Fruit fly (Drosophila melanogaster) whole organism, embryonic: ENCODE measurements around the gene mAChR-C.
A peak's percentile ranks its signal among the peaks of the same experiment; 100 is the strongest.

Source experiments
- Abd-B ChIP-seq: fragments of 200-800 bp; sonication (Bioruptor generic); optimal IDR thresholded peaks from 2 replicates; lab custom pipeline; 2018; ENCODE audit warnings: missing biosample characterization, mild to moderate bottlenecking, missing genetic modification characterization, moderate library complexity
- Awh ChIP-seq: fragments of 200-800 bp; sonication (Bioruptor generic); IDR thresholded peaks from 2 replicates; pipeline ENCODE4, ENCODE4 v1.3.6; 2022; ENCODE audit warnings: missing biosample characterization, missing genetic modification characterization
- Bdp1 ChIP-seq: fragments of 200-800 bp; sonication (Bioruptor generic); optimal IDR thresholded peaks from 3 replicates; lab custom pipeline; 2016; ENCODE audit warnings: missing biosample characterization, missing genetic modification characterization
- BtbVII ChIP-seq: fragments of 200-800 bp; sonication (Bioruptor generic); optimal IDR thresholded peaks from 3 replicates; lab custom pipeline; 2017; ENCODE audit warnings: missing biosample characterization, mild to moderate bottlenecking, missing genetic modification characterization
- CG1024 ChIP-seq: fragments of 200-800 bp; sonication (Bioruptor generic); IDR thresholded peaks from 2 replicates; pipeline ENCODE4 v1.3.6; 2022; ENCODE audit warnings: missing biosample characterization, missing genetic modification characterization
- CG10267 ChIP-seq: fragments of 200-800 bp; sonication (Bioruptor generic); optimal IDR thresholded peaks from 2 replicates; lab custom pipeline; 2018; ENCODE audit warnings: missing biosample characterization, mild to moderate bottlenecking, missing genetic modification characterization, moderate library complexity
- CG10654 ChIP-seq: fragments of 200-800 bp; sonication (Bioruptor generic); optimal IDR thresholded peaks from 2 replicates; lab custom pipeline; 2016; ENCODE audit warnings: missing biosample characterization, missing genetic modification characterization
- CG12071 ChIP-seq: fragments of 200-800 bp; sonication (Bioruptor generic); optimal IDR thresholded peaks from 3 replicates; lab custom pipeline; 2018; ENCODE audit warnings: missing biosample characterization, mild to moderate bottlenecking, missing genetic modification characterization
- CG13624 ChIP-seq: fragments of 200-800 bp; sonication (Bioruptor generic); optimal IDR thresholded peaks from 2 replicates; lab custom pipeline; 2016; ENCODE audit warnings: missing biosample characterization, missing genetic modification characterization
- CG16815 ChIP-seq: fragments of 200-800 bp; sonication (Bioruptor generic); optimal IDR thresholded peaks from 3 replicates; lab custom pipeline; 2017; ENCODE audit warnings: missing biosample characterization, mild to moderate bottlenecking, missing genetic modification characterization
- CG2202 ChIP-seq: fragments of 200-800 bp; sonication (Bioruptor generic); optimal IDR thresholded peaks from 2 replicates; lab custom pipeline; 2018; ENCODE audit warnings: missing biosample characterization, mild to moderate bottlenecking, missing genetic modification characterization
- CG31388 ChIP-seq: fragments of 200-800 bp; sonication (Bioruptor generic); optimal IDR thresholded peaks from 2 replicates; lab custom pipeline; 2016; ENCODE audit warnings: missing biosample characterization, missing genetic modification characterization
- CG3281 ChIP-seq: fragments of 200-800 bp; sonication (Bioruptor generic); optimal IDR thresholded peaks from 3 replicates; lab custom pipeline; 2017; ENCODE audit warnings: missing biosample characterization, mild to moderate bottlenecking, missing genetic modification characterization
- CG3995 ChIP-seq: fragments of 200-800 bp; sonication (Bioruptor generic); optimal IDR thresholded peaks from 3 replicates; lab custom pipeline; 2016; ENCODE audit warnings: missing biosample characterization, missing genetic modification characterization
- CG4730 ChIP-seq: fragments of 200-800 bp; sonication (Bioruptor generic); IDR thresholded peaks from 2 replicates; pipeline ENCODE4 v1.3.6; 2022; ENCODE audit warnings: missing biosample characterization, missing genetic modification characterization
- CG6254 ChIP-seq: fragments of 200-800 bp; sonication (Bioruptor generic); optimal IDR thresholded peaks from 3 replicates; lab custom pipeline; 2017; ENCODE audit warnings: mild to moderate bottlenecking, missing biosample characterization, missing genetic modification reagents, missing genetic modification characterization
- CG6854 ChIP-seq: fragments of 200-800 bp; sonication (Bioruptor generic); optimal IDR thresholded peaks from 3 replicates; lab custom pipeline; 2017; ENCODE audit warnings: missing biosample characterization, mild to moderate bottlenecking, missing genetic modification characterization
- CoRest ChIP-seq: fragments of 200-800 bp; sonication (Bioruptor generic); optimal IDR thresholded peaks from 3 replicates; lab custom pipeline; 2018; ENCODE audit warnings: missing biosample characterization, mild to moderate bottlenecking, missing genetic modification characterization, moderate library complexity
- Deaf1 ChIP-seq: fragments of 200-800 bp; optimal IDR thresholded peaks from 3 replicates; lab custom pipeline; 2019; ENCODE audit warnings: missing biosample characterization, mild to moderate bottlenecking, missing genetic modification characterization, moderate library complexity
- Doc3 ChIP-seq: fragments of 200-800 bp; sonication (Bioruptor generic); IDR thresholded peaks from 3 replicates; pipeline ENCODE4 v1.3.6; 2022; ENCODE audit warnings: missing biosample characterization, missing genetic modification characterization; ENCODE audit not compliant: partially characterized antibody
- Drgx ChIP-seq: fragments of 200-800 bp; sonication (Bioruptor generic); IDR thresholded peaks from 2 replicates; pipeline ENCODE4 v1.3.6; 2022; ENCODE audit warnings: missing biosample characterization, missing genetic modification characterization
- Fer2 ChIP-seq: fragments of 200-800 bp; sonication (Bioruptor generic); optimal IDR thresholded peaks from 2 replicates; lab custom pipeline; 2018; ENCODE audit warnings: missing biosample characterization, mild to moderate bottlenecking, missing genetic modification characterization, moderate library complexity
- H15 ChIP-seq: fragments of 200-800 bp; sonication (Bioruptor generic); IDR thresholded peaks from 3 replicates; pipeline ENCODE4 v1.3.6; 2022; ENCODE audit warnings: missing biosample characterization, missing genetic modification characterization
- H2.0 ChIP-seq: fragments of 200-800 bp; sonication (Bioruptor generic); IDR thresholded peaks from 2 replicates; pipeline ENCODE4 v1.3.6; 2022; ENCODE audit warnings: missing biosample characterization, missing genetic modification characterization
- Hr39 ChIP-seq: fragments of >200 bp; optimal IDR thresholded peaks from 2 replicates; lab custom pipeline; 2017
- Neu2 ChIP-seq: fragments of 200-800 bp; sonication (Bioruptor generic); optimal IDR thresholded peaks from 3 replicates; lab custom pipeline; 2016; ENCODE audit warnings: missing biosample characterization, missing genetic modification characterization, borderline replicate concordance
- Ssrp ChIP-seq: fragments of 200-800 bp; sonication (Bioruptor generic); optimal IDR thresholded peaks from 2 replicates; lab custom pipeline; 2018; ENCODE audit warnings: missing biosample characterization, mild to moderate bottlenecking, missing genetic modification characterization, moderate library complexity
- ac ChIP-seq: fragments of 200-800 bp; sonication (Bioruptor generic); optimal IDR thresholded peaks from 3 replicates; lab custom pipeline; 2017; ENCODE audit warnings: missing biosample characterization, mild to moderate bottlenecking, missing genetic modification characterization
- amos ChIP-seq: fragments of 200-800 bp; sonication (Bioruptor generic); IDR thresholded peaks from 2 replicates; pipeline ENCODE4 v1.3.6; 2022; ENCODE audit warnings: missing biosample characterization, missing genetic modification characterization; ENCODE audit not compliant: partially characterized antibody
- cad ChIP-seq: fragments of >200 bp; optimal IDR thresholded peaks from 2 replicates; lab custom pipeline; 2017; ENCODE audit warnings: missing biosample characterization, missing genetic modification characterization
- corto ChIP-seq: fragments of 200-800 bp; sonication (Bioruptor generic); optimal IDR thresholded peaks from 2 replicates; lab custom pipeline; 2016; ENCODE audit warnings: missing biosample characterization, mild to moderate bottlenecking, missing genetic modification characterization, moderate library complexity
- dmrt99B ChIP-seq: fragments of 200-800 bp; sonication (Bioruptor generic); optimal IDR thresholded peaks from 2 replicates; lab custom pipeline; 2018; ENCODE audit warnings: missing biosample characterization, mild to moderate bottlenecking, missing genetic modification characterization, moderate library complexity
- dysf ChIP-seq: fragments of 200-800 bp; sonication (Bioruptor generic); IDR thresholded peaks from 3 replicates; pipeline ENCODE4 v1.3.6; 2022; ENCODE audit warnings: missing biosample characterization, missing genetic modification characterization
- eyg ChIP-seq: fragments of 200-800 bp; sonication (Bioruptor generic); optimal IDR thresholded peaks from 3 replicates; lab custom pipeline; 2016; ENCODE audit warnings: missing biosample characterization, missing genetic modification characterization
- h ChIP-seq: fragments of >200 bp; optimal IDR thresholded peaks from 2 replicates; lab custom pipeline; 2017
- ham ChIP-seq: fragments of 200-800 bp; sonication (Bioruptor generic); IDR thresholded peaks from 2 replicates; pipeline ENCODE4 v1.3.6; 2022; ENCODE audit warnings: missing biosample characterization, missing genetic modification characterization
- hbn ChIP-seq: fragments of 200-800 bp; sonication (Bioruptor generic); IDR thresholded peaks from 2 replicates; pipeline ENCODE4 v1.3.6; 2022; ENCODE audit warnings: missing biosample characterization, missing genetic modification characterization; ENCODE audit not compliant: partially characterized antibody
- inv ChIP-seq: fragments of 200-800 bp; sonication (Bioruptor generic); IDR thresholded peaks from 2 replicates; pipeline ENCODE4 v1.3.6; 2022; ENCODE audit warnings: missing biosample characterization, missing genetic modification characterization; ENCODE audit not compliant: partially characterized antibody
- jing ChIP-seq: fragments of 200-800 bp; sonication (Bioruptor generic); optimal IDR thresholded peaks from 2 replicates; lab custom pipeline; 2018; ENCODE audit warnings: missing biosample characterization, mild to moderate bottlenecking, missing genetic modification characterization
- lbe ChIP-seq: fragments of 200-800 bp; sonication (Bioruptor generic); optimal IDR thresholded peaks from 2 replicates; lab custom pipeline; 2016; ENCODE audit warnings: missing biosample characterization, mild to moderate bottlenecking, missing genetic modification characterization
- luna ChIP-seq: fragments of 200-800 bp; sonication (Bioruptor generic); optimal IDR thresholded peaks from 2 replicates; lab custom pipeline; 2016; ENCODE audit warnings: missing biosample characterization, missing genetic modification characterization
- pan ChIP-seq, 4 experiments: fragments of >200 bp in 3 of 4; fragments of 200-800 bp in 1 of 4; sonication (Bioruptor generic) in 1 of 4; optimal IDR thresholded peaks in 3 of 4; IDR thresholded peaks in 1 of 4; 2 replicates each; pipeline versions ENCODE4 v1.3.6 to Lab custom; 2017 to 2022; ENCODE audit warnings: missing biosample characterization in 2 of 4, missing genetic modification characterization in 2 of 4, mixed read lengths in 1 of 4
- pita ChIP-seq: fragments of 200-800 bp; sonication (Bioruptor generic); optimal IDR thresholded peaks from 2 replicates; lab custom pipeline; 2017; ENCODE audit warnings: missing biosample characterization, mild to moderate bottlenecking, missing genetic modification characterization
- pum ChIP-seq: fragments of 200-800 bp; sonication (Bioruptor generic); optimal IDR thresholded peaks from 2 replicates; lab custom pipeline; 2016; ENCODE audit warnings: missing biosample characterization, missing genetic modification characterization
- row ChIP-seq: fragments of 200-800 bp; sonication (Bioruptor generic); IDR thresholded peaks from 3 replicates; pipeline ENCODE4 v1.3.6; 2022; ENCODE audit warnings: missing biosample characterization, missing genetic modification characterization
- toy ChIP-seq: fragments of 200-800 bp; sonication (Bioruptor generic); IDR thresholded peaks from 2 replicates; pipeline ENCODE4 v1.3.6; 2022; ENCODE audit warnings: missing biosample characterization, missing genetic modification characterization
- tup ChIP-seq: fragments of 200-800 bp; sonication (Bioruptor generic); optimal IDR thresholded peaks from 2 replicates; lab custom pipeline; 2016; ENCODE audit warnings: missing biosample characterization, mild to moderate bottlenecking, missing genetic modification characterization, moderate library complexity
- unc-4 ChIP-seq: fragments of 200-800 bp; sonication (Bioruptor generic); IDR thresholded peaks from 2 replicates; pipeline ENCODE4 v1.3.6; 2022; ENCODE audit warnings: missing biosample characterization, missing genetic modification characterization; ENCODE audit not compliant: partially characterized antibody
- zf30C ChIP-seq: fragments of 200-800 bp; sonication (Bioruptor generic); optimal IDR thresholded peaks from 3 replicates; lab custom pipeline; 2018; ENCODE audit warnings: missing biosample characterization, mild to moderate bottlenecking, missing genetic modification characterization

mAChR-C gene

dm6 chrX:6859756-6860412, 27.4 kb upstream of the mAChR-C start (continued):
- peak; percentile 7 for TF ChIP-seq Neu2
- no peak for TF ChIP-seq CG1024 (GFP tag; lab: Robert Waterston, UW)
- TF ChIP-seq Fer2, result peak; percentile 44
- no peak for TF ChIP-seq CG16815 (GFP tag; lab: Kevin White, UChicago)
- TF ChIP-seq row, result peak; percentile 72
- TF ChIP-seq CG10654 (GFP tag; lab: Kevin White, UChicago), result peak; percentile 70
- TF ChIP-seq Awh (GFP tag; lab: Robert Waterston, UW), result peak; percentile 73
- TF ChIP-seq hbn (GFP tag; lab: Robert Waterston, UW), result no peak
- no peak for TF ChIP-seq unc-4 (GFP tag; lab: Robert Waterston, UW)
- peak; percentile 59 for TF ChIP-seq CG3995
- TF ChIP-seq cad (GFP tag; lab: Kevin White, UChicago), result no peak
- peak; percentile 10; the same call in 1 of the 2 replicates for TF ChIP-seq H2.0 (GFP tag; lab: Robert Waterston, UW)
- no peak for TF ChIP-seq jing (GFP tag; lab: Kevin White, UChicago)
- no peak for TF ChIP-seq eyg (GFP tag; lab: Kevin White, UChicago)
- TF ChIP-seq pum (GFP tag; lab: Kevin White, UChicago), result peak; percentile 80
- no peak for TF ChIP-seq CG2202 (tag; lab: Kevin White, UChicago)
- peak; percentile 91 for TF ChIP-seq CG3281 (GFP tag; lab: Kevin White, UChicago)
- TF ChIP-seq CG4730 (GFP tag; lab: Robert Waterston, UW), result peak; percentile 62
- TF ChIP-seq BtbVII (GFP tag; lab: Kevin White, UChicago), result peak; percentile 82
- TF ChIP-seq dmrt99B (tag; lab: Kevin White, UChicago), result peak; percentile 76
- TF ChIP-seq corto (GFP tag; lab: Kevin White, UChicago), result peak; percentile 21
- peak; percentile 46 for TF ChIP-seq tup (GFP tag; lab: Kevin White, UChicago)
- no peak for TF ChIP-seq inv
- TF ChIP-seq CG6854 (GFP tag; lab: Kevin White, UChicago), result peak; percentile 81
- TF ChIP-seq CG13624 (GFP tag; lab: Kevin White, UChicago), result peak; percentile 73
- TF ChIP-seq pita, result no peak
- TF ChIP-seq Deaf1 (tag; lab: Kevin White, UChicago), result peak; percentile 81
- no peak for TF ChIP-seq amos (GFP tag; lab: Robert Waterston, UW)
- TF ChIP-seq dysf (GFP tag; lab: Robert Waterston, UW), result peak; percentile 84
- TF ChIP-seq ham (GFP tag; lab: Robert Waterston, UW), result no peak
- TF ChIP-seq Drgx (GFP tag; lab: Robert Waterston, UW), result peak; percentile 44
- no peak for TF ChIP-seq ac (GFP tag; lab: Kevin White, UChicago)
- no peak for TF ChIP-seq pan (optimal IDR thresholded peaks at IDR 0.05; lab: Kevin White, UChicago)
- TF ChIP-seq pan (GFP tag; optimal IDR thresholded peaks at IDR 0.05 in 1 of 2, IDR thresholded peaks at IDR 0.05 in 1 of 2), result peak in 1 of 2 experiments; percentile 71
- TF ChIP-seq toy, result peak; percentile 46; the same call in 1 of the 2 replicates
- no peak for TF ChIP-seq zf30C (GFP tag; lab: Kevin White, UChicago)
- peak; percentile 28 for TF ChIP-seq CG12071 (GFP tag; lab: Kevin White, UChicago)
- TF ChIP-seq CG6254, result peak; percentile 48
- no peak for TF ChIP-seq h
- peak; percentile 69; the same call in 2 of the 3 replicates for TF ChIP-seq H15 (GFP tag; lab: Robert Waterston, UW)
- no peak for TF ChIP-seq luna (GFP tag; lab: Kevin White, UChicago)
- no peak for TF ChIP-seq Hr39 (lab: Kevin White, UChicago)
- no peak for TF ChIP-seq Doc3 (GFP tag; lab: Robert Waterston, UW)
- TF ChIP-seq lbe (GFP tag; lab: Kevin White, UChicago), result peak; percentile 25
- peak; percentile 64 for TF ChIP-seq CoRest (tag; lab: Kevin White, UChicago)
- peak; percentile 85 for TF ChIP-seq Ssrp
- TF ChIP-seq CG31388 (GFP tag; lab: Kevin White, UChicago), result peak; percentile 45
- no peak for TF ChIP-seq Bdp1 (GFP tag; lab: Kevin White, UChicago)
- peak; percentile 74 for TF ChIP-seq CG10267 (tag; lab: Kevin White, UChicago)
- no peak for TF ChIP-seq Abd-B (GFP tag; lab: Kevin White, UChicago)
